Worm (Caenorhabditis elegans) whole organism, young adult: ENCODE data around the gene gtf-2E2.

ENCODE experiments used
- B0035.1 ChIP-seq: sonication (generic microtip); optimal IDR thresholded peaks from 2 replicates; lab custom pipeline; 2016; ENCODE audit warnings: missing genetic modification characterization, mild to moderate bottlenecking, missing compliant biosample characterization, missing genotype, missing genetic modification reagents
- B0261.1 ChIP-seq: sonication (generic microtip); optimal IDR thresholded peaks from 2 replicates; lab custom pipeline; 2016; ENCODE audit warnings: mild to moderate bottlenecking, missing genetic modification characterization, moderate library complexity, missing compliant biosample characterization
- B0336.3 ChIP-seq: fragments of 200-800 bp; sonication (Bioruptor generic); IDR thresholded peaks from 2 replicates; pipeline ENCODE4 v1.3.6; 2022; ENCODE audit warnings: missing genetic modification characterization, missing compliant biosample characterization
- C17E4.6 ChIP-seq: fragments of 200-800 bp; sonication (Bioruptor generic); IDR thresholded peaks from 2 replicates; pipeline ENCODE4 v1.3.6; 2022; ENCODE audit warnings: missing genetic modification reagents, missing genetic modification characterization, missing compliant biosample characterization
- F22D6.2 ChIP-seq: sonication (generic microtip); optimal IDR thresholded peaks from 2 replicates; lab custom pipeline; 2016; ENCODE audit warnings: mild to moderate bottlenecking, missing genetic modification characterization, missing compliant biosample characterization
- F39B2.1 ChIP-seq: fragments of 200-800 bp; sonication (Bioruptor generic); IDR thresholded peaks from 2 replicates; pipeline ENCODE4 v1.3.6; 2022; ENCODE audit warnings: missing genetic modification reagents, missing genetic modification characterization, missing compliant biosample characterization
- F49E8.2 ChIP-seq: sonication (generic microtip); optimal IDR thresholded peaks from 3 replicates; lab custom pipeline; 2017; ENCODE audit warnings: missing genetic modification characterization, mild to moderate bottlenecking, missing compliant biosample characterization, antibody characterized with exemption, moderate library complexity; ENCODE audit not compliant: insufficient read depth
- F57C9.4 ChIP-seq: sonication (generic microtip); optimal IDR thresholded peaks from 2 replicates; lab custom pipeline; 2017; ENCODE audit warnings: mild to moderate bottlenecking, missing genetic modification characterization, missing compliant biosample characterization
- K11D2.4 ChIP-seq: fragments of 200-800 bp; sonication (Bioruptor generic); IDR thresholded peaks from 2 replicates; pipeline ENCODE4 v1.3.6; 2022; ENCODE audit warnings: missing genetic modification reagents, missing genetic modification characterization, missing compliant biosample characterization
- Y56A3A.18 ChIP-seq: fragments of 200-800 bp; sonication (Bioruptor generic); IDR thresholded peaks from 2 replicates; pipeline ENCODE4 v1.3.6; 2022; ENCODE audit warnings: missing genetic modification reagents, missing genetic modification characterization, missing compliant biosample characterization
- Y67H2A.10 ChIP-seq: fragments of 200-800 bp; sonication (Bioruptor generic); conservative IDR thresholded peaks from 2 replicates; pipeline ENCODE4 v1.3.6; 2022; ENCODE audit warnings: missing genetic modification reagents, missing genetic modification characterization, missing compliant biosample characterization
- Y95B8A.8 ChIP-seq: fragments of 200-800 bp; sonication (Bioruptor generic); IDR thresholded peaks from 2 replicates; pipeline ENCODE4 v1.3.6; 2022; ENCODE audit warnings: missing genetic modification reagents, missing genetic modification characterization, missing compliant biosample characterization
- ZK185.1 ChIP-seq: sonication (generic microtip); optimal IDR thresholded peaks from 2 replicates; lab custom pipeline; 2016; ENCODE audit warnings: mild to moderate bottlenecking, missing genetic modification characterization, missing compliant biosample characterization; ENCODE audit not compliant: poor library complexity, severe bottlenecking
- aptf-2 ChIP-seq: fragments of 200-800 bp; sonication (Bioruptor generic); conservative IDR thresholded peaks from 2 replicates; pipeline ENCODE4 v1.3.6; 2022; ENCODE audit warnings: missing genetic modification reagents, missing genetic modification characterization, missing compliant biosample characterization
- atf-7 ChIP-seq: sonication (generic microtip); optimal IDR thresholded peaks from 2 replicates; lab custom pipeline; 2017; ENCODE audit warnings: mild to moderate bottlenecking, missing genetic modification characterization, missing compliant biosample characterization
- attf-3 ChIP-seq: fragments of 200-800 bp; sonication (Bioruptor generic); conservative IDR thresholded peaks from 2 replicates; pipeline ENCODE4 v1.3.6; 2022; ENCODE audit warnings: missing genetic modification reagents, missing genetic modification characterization, missing compliant biosample characterization
- ccch-3 ChIP-seq: fragments of 200-800 bp; sonication (Bioruptor generic); optimal IDR thresholded peaks from 2 replicates; lab custom pipeline; 2018; ENCODE audit warnings: mild to moderate bottlenecking, missing genetic modification characterization, missing compliant biosample characterization
- cebp-1 ChIP-seq, 2 experiments: fragments of 200-800 bp in 1 of 2; sonication (Bioruptor generic) in 1 of 2; sonication (generic microtip) in 1 of 2; IDR thresholded peaks in 1 of 2; optimal IDR thresholded peaks in 1 of 2; 2 replicates each; pipeline versions ENCODE4 v1.3.6 to Lab custom; 2017 to 2022; ENCODE audit warnings: missing compliant biosample characterization in 2 of 2, missing genetic modification characterization in 2 of 2, mild to moderate bottlenecking in 1 of 2, missing genetic modification reagents in 1 of 2, moderate library complexity in 1 of 2
- ceh-27 ChIP-seq: fragments of 200-800 bp; sonication (Bioruptor generic); optimal IDR thresholded peaks from 2 replicates; lab custom pipeline; 2018; ENCODE audit warnings: mild to moderate bottlenecking, missing genetic modification characterization, moderate library complexity, missing compliant biosample characterization
- ceh-40 ChIP-seq: fragments of 200-800 bp; sonication (Bioruptor generic); IDR thresholded peaks from 2 replicates; pipeline ENCODE4 v1.3.6; 2022; ENCODE audit warnings: missing genetic modification characterization, missing compliant biosample characterization
- ceh-91 ChIP-seq: fragments of 200-800 bp; sonication (Bioruptor generic); IDR thresholded peaks from 2 replicates; pipeline ENCODE4 v1.3.6; 2022; ENCODE audit warnings: missing genetic modification reagents, missing genetic modification characterization, missing compliant biosample characterization
- chd-7 ChIP-seq: sonication (generic microtip); optimal IDR thresholded peaks from 2 replicates; lab custom pipeline; 2016; ENCODE audit warnings: mild to moderate bottlenecking, missing genetic modification characterization, moderate library complexity, missing compliant biosample characterization
- dox-1 ChIP-seq: fragments of 200-800 bp; sonication (Bioruptor generic); IDR thresholded peaks from 2 replicates; pipeline ENCODE4 v1.3.6; 2022; ENCODE audit warnings: missing genetic modification reagents, missing genetic modification characterization, missing compliant biosample characterization
- efl-1 ChIP-seq: fragments of 150-350 bp; optimal IDR thresholded peaks from 2 replicates; lab custom pipeline; 2014; ENCODE audit warnings: missing biosample characterization, missing genetic modification reagents, missing genetic modification characterization
- egrh-3 ChIP-seq: fragments of 200-800 bp; sonication (Bioruptor generic); IDR thresholded peaks from 2 replicates; pipeline ENCODE4 v1.3.6; 2022; ENCODE audit warnings: missing genetic modification reagents, missing genetic modification characterization, missing compliant biosample characterization
- ekl-4 ChIP-seq: fragments of 200-800 bp; sonication (Bioruptor generic); IDR thresholded peaks from 2 replicates; pipeline ENCODE4 v1.3.6; 2022; ENCODE audit warnings: missing genetic modification reagents, missing genetic modification characterization, missing compliant biosample characterization
- gei-17 ChIP-seq: fragments of 200-800 bp; sonication (Bioruptor generic); optimal IDR thresholded peaks from 2 replicates; lab custom pipeline; 2018; ENCODE audit warnings: mild to moderate bottlenecking, missing genetic modification characterization, missing compliant biosample characterization
- hmg-1.2 ChIP-seq: fragments of 200-800 bp; sonication (Bioruptor generic); IDR thresholded peaks from 2 replicates; pipeline ENCODE4 v1.3.6; 2022; ENCODE audit warnings: missing genetic modification reagents, missing genetic modification characterization, missing compliant biosample characterization
- lag-1 ChIP-seq: fragments of 200-800 bp; sonication (Bioruptor generic); IDR thresholded peaks from 2 replicates; pipeline ENCODE4 v1.3.6; 2022; ENCODE audit warnings: missing genetic modification reagents, missing genetic modification characterization, missing compliant biosample characterization
- lin-26 ChIP-seq: fragments of 200-800 bp; sonication (Bioruptor generic); IDR thresholded peaks from 2 replicates; pipeline ENCODE4 v1.3.6; 2022; ENCODE audit warnings: missing genetic modification reagents, missing genetic modification characterization, missing compliant biosample characterization
- lin-35 ChIP-seq, 3 experiments: fragments of 150-350 bp in 2 of 3; sonication (generic microtip) in 1 of 3; optimal IDR thresholded peaks; 2 replicates each; lab custom pipeline; 2014 to 2018; ENCODE audit warnings: missing biosample characterization in 3 of 3, missing genetic modification characterization in 3 of 3, missing genetic modification reagents in 3 of 3
- lin-40 ChIP-seq: sonication (generic microtip); optimal IDR thresholded peaks from 2 replicates; lab custom pipeline; 2016; ENCODE audit warnings: missing genetic modification characterization, mild to moderate bottlenecking, missing compliant biosample characterization, missing genotype, missing genetic modification reagents
- lin-54 ChIP-seq: fragments of 200-800 bp; sonication (Bioruptor generic); optimal IDR thresholded peaks from 2 replicates; lab custom pipeline; 2018; ENCODE audit warnings: mild to moderate bottlenecking, missing genetic modification characterization, missing compliant biosample characterization
- madf-3 ChIP-seq: fragments of 200-800 bp; sonication (Bioruptor generic); IDR thresholded peaks from 2 replicates; pipeline ENCODE4 v1.3.6; 2022; ENCODE audit warnings: missing genetic modification reagents, missing genetic modification characterization, missing compliant biosample characterization
- madf-8 ChIP-seq: fragments of 200-800 bp; sonication (Bioruptor generic); conservative IDR thresholded peaks from 2 replicates; pipeline ENCODE4 v1.3.6; 2022; ENCODE audit warnings: missing genetic modification reagents, missing genetic modification characterization, missing compliant biosample characterization
- mcd-1 ChIP-seq: fragments of 200-800 bp; sonication (Bioruptor generic); IDR thresholded peaks from 2 replicates; pipeline ENCODE4 v1.3.6; 2022; ENCODE audit warnings: missing genetic modification reagents, missing genetic modification characterization, missing compliant biosample characterization
- nhr-90 ChIP-seq: sonication (generic microtip); optimal IDR thresholded peaks from 2 replicates; lab custom pipeline; 2016; ENCODE audit warnings: missing genotype, mild to moderate bottlenecking, missing genetic modification characterization, missing compliant biosample characterization
- rcor-1 ChIP-seq: fragments of 200-800 bp; sonication (Bioruptor generic); IDR thresholded peaks from 2 replicates; pipeline ENCODE4 v1.3.6; 2022; ENCODE audit warnings: missing genetic modification reagents, missing genetic modification characterization, missing compliant biosample characterization
- tbp1 ChIP-seq: fragments of 200-800 bp; sonication (Bioruptor generic); optimal IDR thresholded peaks from 2 replicates; lab custom pipeline; 2018; ENCODE audit warnings: mild to moderate bottlenecking, missing genetic modification characterization, missing compliant biosample characterization
- unc-130 ChIP-seq: sonication (generic microtip); optimal IDR thresholded peaks from 2 replicates; lab custom pipeline; 2016; ENCODE audit warnings: missing genetic modification reagents, missing genetic modification characterization, missing compliant biosample characterization
- zfh-2 ChIP-seq: fragments of 200-800 bp; sonication (Bioruptor generic); conservative IDR thresholded peaks from 2 replicates; pipeline ENCODE4 v1.3.6; 2022; ENCODE audit warnings: missing genetic modification reagents, missing genetic modification characterization, missing compliant biosample characterization
- ztf-18 ChIP-seq: sonication (generic microtip); optimal IDR thresholded peaks from 2 replicates; lab custom pipeline; 2016; ENCODE audit warnings: missing genotype, mild to moderate bottlenecking, missing genetic modification characterization, missing compliant biosample characterization

Gene gtf-2E2

ce11 chrII:11535924-11536323 is 6.4 kb downstream of the gtf-2E2 start:
- TF ChIP-seq F57C9.4 (no peak), F22D6.2 (tag; lab: Kevin White, UChicago) (no peak), egrh-3 (no peak)

ce11 chrII:11535429-11535828 is 6.9 kb downstream of the gtf-2E2 start:
- TF ChIP-seq mcd-1 (GFP tag; lab: Robert Waterston, UW) (no peak), lag-1 (GFP tag; lab: Robert Waterston, UW) (0 out of 2 replicates have a peak, but pooled peaks have one; percentile 52), ccch-3 (no peak), hmg-1.2 (GFP tag; lab: Robert Waterston, UW) (no peak), aptf-2 (GFP tag; lab: Robert Waterston, UW) (0 out of 2 replicates have a peak, but pooled peaks have one; percentile 21), cebp-1 (GFP tag; IDR thresholded peaks at IDR 0.05; lab: Robert Waterston, UW) (no peak), cebp-1 (tag; optimal IDR thresholded peaks at IDR 0.05; lab: Kevin White, UChicago) (peak; percentile 40), chd-7 (tag; lab: Kevin White, UChicago) (no peak)

- TF ChIP-seq nhr-90 (tag; lab: Kevin White, UChicago) (peak; percentile 14), B0336.3 (GFP tag; lab: Robert Waterston, UW) (peak; percentile 78), ceh-27 (GFP tag; lab: Kevin White, UChicago) (peak; percentile 93), Y56A3A.18 (GFP tag; lab: Robert Waterston, UW) (0 out of 2 replicates have a peak, but pooled peaks have one; percentile 67), lin-26 (GFP tag; lab: Robert Waterston, UW) (peak; percentile 90), F39B2.1 (GFP tag; lab: Robert Waterston, UW) (peak; percentile 34; the same call in 1 of the 2 replicates), K11D2.4 (GFP tag; lab: Robert Waterston, UW) (peak; percentile 95), ccch-3 (peak; percentile 31), egrh-3 (peak; percentile 91), Y95B8A.8 (peak; percentile 94), madf-3 (peak; percentile 93), ZK185.1 (tag; lab: Kevin White, UChicago) (peak; percentile 71), ceh-40 (GFP tag; lab: Robert Waterston, UW) (peak; percentile 89), rcor-1 (GFP tag; lab: Robert Waterston, UW) (peak; percentile 94), lin-54 (GFP tag; lab: Kevin White, UChicago) (peak; percentile 92), C17E4.6 (peak; percentile 67), tbp1 (peak; percentile 71), efl-1 (GFP tag; lab: Kevin White, UChicago) (peak; percentile 52), B0035.1 (peak; percentile 35), unc-130 (GFP tag; lab: Kevin White, UChicago) (peak; percentile 88), Y67H2A.10 (GFP tag; lab: Robert Waterston, UW) (peak; percentile 93), lin-35 (GFP tag; optimal IDR thresholded peaks at IDR 0.05; lab: Kevin White, UChicago) (peak in 1 of 3 experiments; percentile 84), lin-40 (tag; lab: Kevin White, UChicago) (peak; percentile 83), B0261.1 (tag; lab: Kevin White, UChicago) (peak; percentile 20), attf-3 (GFP tag; lab: Robert Waterston, UW) (peak; percentile 85), dox-1 (GFP tag; lab: Robert Waterston, UW) (peak; percentile 98), chd-7 (tag; lab: Kevin White, UChicago) (peak; percentile 63), gei-17 (GFP tag; lab: Kevin White, UChicago) (peak; percentile 1), ceh-91 (GFP tag; lab: Robert Waterston, UW) (peak; percentile 97), madf-8 (peak; percentile 96), hmg-1.2 (GFP tag; lab: Robert Waterston, UW) (peak; percentile 81), F49E8.2 (tag; lab: Kevin White, UChicago) (peak; percentile 55), atf-7 (tag; lab: Kevin White, UChicago) (peak; percentile 38), ztf-18 (peak; percentile 86), zfh-2 (peak; percentile 70; the same call in 1 of the 2 replicates), ekl-4 (GFP tag; lab: Robert Waterston, UW) (peak; percentile 94)
These were observed 7.7 kb downstream of the gtf-2E2 start, which contains the start of gene Y62F5A.12 for ce11 chrII:11534429-11535099. Gene Y62F5A.12 (minus strand): TSS chrII:11534479.
